Worm (Caenorhabditis elegans) whole organism, late embryonic: ENCODE measurements around the gene akap-1.

Experiments used
- C38D4.7 ChIP-seq: fragments of 200-800 bp; sonication (Bioruptor generic); optimal IDR thresholded peaks from 2 replicates; lab custom pipeline; 2018; ENCODE audit warnings: mild to moderate bottlenecking, missing genetic modification characterization, moderate library complexity, missing compliant biosample characterization
- K09A11.1 ChIP-seq: sonication (generic microtip); optimal IDR thresholded peaks from 2 replicates; lab custom pipeline; 2017; ENCODE audit warnings: antibody characterized with exemption, mild to moderate bottlenecking, missing genetic modification characterization, missing compliant biosample characterization; ENCODE audit not compliant: insufficient read depth
- T23F11.4 ChIP-seq: fragments of 200-800 bp; sonication (Bioruptor generic); optimal IDR thresholded peaks from 2 replicates; lab custom pipeline; 2018; ENCODE audit warnings: mild to moderate bottlenecking, missing genetic modification characterization, missing compliant biosample characterization
- Y22D7AL.16 ChIP-seq: sonication (generic microtip); optimal IDR thresholded peaks from 2 replicates; lab custom pipeline; 2016; ENCODE audit warnings: missing genetic modification characterization, missing compliant biosample characterization
- ahr-1 ChIP-seq: sonication (generic microtip); optimal IDR thresholded peaks from 2 replicates; lab custom pipeline; 2016; ENCODE audit warnings: missing genetic modification characterization, missing compliant biosample characterization
- ceh-9 ChIP-seq: sonication (generic microtip); optimal IDR thresholded peaks from 2 replicates; lab custom pipeline; 2016; ENCODE audit warnings: mild to moderate bottlenecking, missing genetic modification characterization, inconsistent platforms, missing compliant biosample characterization
- ets-4 ChIP-seq: sonication (generic microtip); optimal IDR thresholded peaks from 2 replicates; lab custom pipeline; 2016; ENCODE audit warnings: missing genetic modification characterization, missing compliant biosample characterization
- fkh-6 ChIP-seq: sonication (generic microtip); optimal IDR thresholded peaks from 2 replicates; lab custom pipeline; 2016; ENCODE audit warnings: missing genetic modification characterization, missing compliant biosample characterization
- hlh-15 ChIP-seq: sonication (generic microtip); optimal IDR thresholded peaks from 2 replicates; lab custom pipeline; 2016; ENCODE audit warnings: missing genetic modification characterization, missing compliant biosample characterization
- hlh-6 ChIP-seq: sonication (generic microtip); optimal IDR thresholded peaks from 2 replicates; lab custom pipeline; 2016; ENCODE audit warnings: missing genotype, missing genetic modification characterization, missing compliant biosample characterization
- lim-6 ChIP-seq: sonication (generic microtip); optimal IDR thresholded peaks from 2 replicates; lab custom pipeline; 2016; ENCODE audit warnings: missing genetic modification characterization, missing compliant biosample characterization
- madf-2 ChIP-seq: sonication (generic microtip); optimal IDR thresholded peaks from 2 replicates; lab custom pipeline; 2017; ENCODE audit warnings: missing genetic modification characterization, missing compliant biosample characterization
- mec-3 ChIP-seq: sonication (generic microtip); optimal IDR thresholded peaks from 2 replicates; lab custom pipeline; 2016; ENCODE audit warnings: borderline replicate concordance, missing genetic modification characterization, missing compliant biosample characterization
- nfya-1 ChIP-seq: sonication (generic microtip); optimal IDR thresholded peaks from 2 replicates; lab custom pipeline; 2017; ENCODE audit warnings: missing genetic modification characterization, mild to moderate bottlenecking, missing compliant biosample characterization, antibody characterized with exemption, moderate library complexity
- npax-4 ChIP-seq: sonication (generic microtip); optimal IDR thresholded peaks from 2 replicates; lab custom pipeline; 2016; ENCODE audit warnings: missing genetic modification characterization, missing compliant biosample characterization
- pag-3 ChIP-seq: sonication (generic microtip); optimal IDR thresholded peaks from 2 replicates; lab custom pipeline; 2016; ENCODE audit warnings: missing compliant biosample characterization, missing genetic modification characterization, borderline replicate concordance
- pat-9 ChIP-seq: fragments of 200-800 bp; sonication (Bioruptor generic); optimal IDR thresholded peaks from 2 replicates; lab custom pipeline; 2018; ENCODE audit warnings: mild to moderate bottlenecking, missing genetic modification characterization, moderate library complexity, missing compliant biosample characterization
- pha-4 ChIP-seq: fragments of 150-350 bp; optimal IDR thresholded peaks from 2 replicates; lab custom pipeline; 2018; ENCODE audit warnings: missing biosample characterization, missing genetic modification reagents, missing genetic modification characterization
- pros-1 ChIP-seq: fragments of 150-350 bp; optimal IDR thresholded peaks from 2 replicates; lab custom pipeline; 2014; ENCODE audit warnings: missing biosample characterization, missing genetic modification reagents, missing genetic modification characterization
- rnt-1 ChIP-seq: sonication (generic microtip); optimal IDR thresholded peaks from 2 replicates; lab custom pipeline; 2016; ENCODE audit warnings: missing genetic modification characterization, missing compliant biosample characterization
- sox-2 ChIP-seq: fragments of 200-800 bp; sonication (Bioruptor generic); IDR thresholded peaks from 2 replicates; pipeline ENCODE4 v1.3.6; 2022; ENCODE audit warnings: missing genetic modification reagents, missing genetic modification characterization, missing compliant biosample characterization
- sox-4 ChIP-seq: sonication (generic microtip); optimal IDR thresholded peaks from 2 replicates; lab custom pipeline; 2017; ENCODE audit warnings: mild to moderate bottlenecking, missing genetic modification characterization, inconsistent platforms, missing compliant biosample characterization
- tbx-7 ChIP-seq: sonication (generic microtip); optimal IDR thresholded peaks from 2 replicates; lab custom pipeline; 2016; ENCODE audit warnings: missing genotype, missing genetic modification characterization, missing compliant biosample characterization
- ttx-3 ChIP-seq: sonication (generic microtip); optimal IDR thresholded peaks from 2 replicates; lab custom pipeline; 2016; ENCODE audit warnings: missing genetic modification reagents, missing genetic modification characterization, missing compliant biosample characterization
- unc-42 ChIP-seq: sonication (generic microtip); optimal IDR thresholded peaks from 2 replicates; lab custom pipeline; 2016; ENCODE audit warnings: missing genotype, missing genetic modification characterization, missing compliant biosample characterization
- unc-55 ChIP-seq: sonication (generic microtip); optimal IDR thresholded peaks from 2 replicates; lab custom pipeline; 2017; ENCODE audit warnings: missing biosample characterization, missing genetic modification reagents, missing genetic modification characterization
- unc-86 ChIP-seq: sonication (generic microtip); optimal IDR thresholded peaks from 2 replicates; lab custom pipeline; 2016; ENCODE audit warnings: missing genetic modification characterization, missing compliant biosample characterization
- ztf-16 ChIP-seq: sonication (generic microtip); optimal IDR thresholded peaks from 2 replicates; lab custom pipeline; 2017; ENCODE audit warnings: missing genetic modification characterization, missing compliant biosample characterization

Gene akap-1

DNA sequence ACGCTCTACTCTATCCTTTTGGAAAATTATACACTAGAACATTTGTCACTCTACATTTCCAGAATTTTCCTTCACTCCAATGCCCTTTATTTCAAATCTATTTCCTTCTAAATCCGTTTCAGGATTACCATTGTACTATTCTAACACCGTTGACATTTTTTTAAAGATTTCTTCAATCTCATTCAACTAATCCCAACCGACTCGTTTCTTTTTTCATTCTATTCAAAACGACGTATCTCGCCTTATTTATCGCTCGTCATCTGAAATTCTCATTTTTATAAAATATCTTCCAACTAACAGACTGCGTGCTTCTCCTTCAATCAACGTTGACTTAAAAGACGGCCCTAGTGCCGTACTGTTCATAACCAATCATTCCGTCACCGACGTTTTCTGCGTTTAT lies at the start of gene akap-1:
Gene akap-1 (plus strand): TSS at position 301 of the 400 bp plus-strand sequence.
- no peak for TF ChIP-seq ttx-3
- TF ChIP-seq C38D4.7 (GFP tag; lab: Kevin White, UChicago), result no peak
- TF ChIP-seq sox-2 (GFP tag; lab: Robert Waterston, UW), result no peak
- no peak for TF ChIP-seq unc-86 (tag; lab: Kevin White, UChicago)
- TF ChIP-seq pag-3 (tag; lab: Kevin White, UChicago), result no peak
- no peak for TF ChIP-seq fkh-6 (tag; lab: Kevin White, UChicago)
- TF ChIP-seq rnt-1 (tag; lab: Kevin White, UChicago), result no peak
- no peak for TF ChIP-seq ceh-9 (tag; lab: Kevin White, UChicago)
- TF ChIP-seq ets-4, result no peak
- no peak for TF ChIP-seq unc-55
- TF ChIP-seq hlh-15 (tag; lab: Kevin White, UChicago), result no peak
- TF ChIP-seq sox-4 (tag; lab: Kevin White, UChicago), result no peak
- no peak for TF ChIP-seq ahr-1 (tag; lab: Kevin White, UChicago)
- no peak for TF ChIP-seq tbx-7 (tag; lab: Kevin White, UChicago)
- TF ChIP-seq mec-3, result no peak
- TF ChIP-seq Y22D7AL.16, result no peak
- no peak for TF ChIP-seq npax-4 (tag; lab: Kevin White, UChicago)

DNA sequence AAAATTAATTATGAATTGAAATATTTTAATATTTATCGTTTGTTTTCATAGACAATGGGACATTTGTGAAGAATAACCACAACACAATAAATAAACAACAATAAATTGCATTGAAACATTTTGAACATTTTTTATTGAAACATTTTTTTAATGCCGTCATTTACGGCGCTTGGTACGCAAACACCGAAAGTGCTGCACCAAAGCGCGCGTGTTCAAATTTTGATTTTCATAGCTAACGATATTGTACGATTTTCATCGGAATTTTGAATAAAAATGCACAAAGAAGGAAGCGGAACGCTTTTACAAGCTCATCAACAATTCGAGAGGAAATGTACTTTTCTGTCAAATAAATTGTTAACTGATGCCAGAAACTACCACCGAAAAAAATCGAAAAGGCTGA lies 49.4 kb upstream of the akap-1 start:
- TF ChIP-seq hlh-15 (tag; lab: Kevin White, UChicago), result no peak

DNA sequence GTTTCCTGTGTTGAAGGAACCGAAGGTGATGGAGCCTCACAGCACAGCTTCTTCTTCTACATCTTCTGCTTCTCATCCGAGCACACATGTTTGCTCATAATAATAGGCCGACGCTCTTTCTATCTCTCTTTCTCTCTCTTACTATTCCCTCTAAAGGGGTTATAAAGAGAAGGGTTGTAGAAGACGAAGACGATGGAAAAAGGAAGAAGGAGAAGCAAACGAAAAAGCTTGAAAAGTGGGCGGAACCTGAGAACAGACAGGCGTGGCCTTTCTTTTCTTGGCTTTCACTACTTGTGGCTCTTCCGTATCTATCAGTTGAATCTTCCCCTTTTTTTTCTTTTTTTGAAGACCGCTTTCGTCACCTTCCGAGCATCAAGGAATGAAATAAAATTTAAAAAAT lies 45.4 kb upstream of the akap-1 start:
- TF ChIP-seq unc-42 (tag; lab: Kevin White, UChicago), result peak; percentile 56
- no peak for TF ChIP-seq hlh-6 (tag; lab: Kevin White, UChicago)

DNA sequence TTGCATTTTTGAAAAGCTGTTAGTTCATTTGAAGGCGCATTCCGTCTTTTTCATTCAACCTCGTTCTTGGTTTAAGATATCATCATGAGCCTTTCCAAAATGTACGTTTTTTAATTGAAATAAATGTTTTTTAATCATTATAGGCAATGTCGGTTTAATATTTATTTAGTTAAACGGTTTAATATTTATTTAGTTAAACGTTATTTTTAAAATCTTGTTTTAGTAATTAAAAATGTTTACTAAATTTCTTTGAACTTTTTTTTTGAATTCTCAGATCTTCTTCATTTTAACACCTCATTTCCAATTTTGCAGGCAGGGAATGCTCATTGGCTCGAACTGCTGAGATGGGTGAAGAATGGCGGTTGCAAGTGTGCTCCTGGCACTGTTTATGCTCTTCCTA lies 44.1 kb upstream of the akap-1 start, which contains the start of gene gar-2:
Gene gar-2 (plus strand): TSS at position 301 of the 400 bp plus-strand sequence.
- TF ChIP-seq sox-4 (tag; lab: Kevin White, UChicago), result no peak
- TF ChIP-seq ztf-16 (tag; lab: Kevin White, UChicago), result no peak

DNA sequence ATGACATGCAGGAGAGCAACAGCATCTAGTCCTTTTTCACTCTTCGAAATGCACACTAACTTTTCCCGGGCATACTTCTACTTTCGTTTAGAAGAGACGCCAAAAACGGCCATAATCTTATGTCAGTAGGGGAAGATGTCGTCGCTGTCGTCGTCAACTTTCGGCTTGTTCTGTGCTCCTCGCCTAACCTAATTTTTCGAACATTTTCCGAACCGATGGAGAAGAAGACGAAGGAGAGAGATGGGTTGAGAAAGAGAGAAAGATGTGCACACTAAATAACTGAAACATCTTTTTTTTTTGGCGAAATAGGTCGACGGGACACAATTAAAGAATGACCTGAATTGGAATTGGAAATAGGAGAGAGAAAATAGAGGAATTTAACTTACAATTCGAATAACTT lies 42.8 kb upstream of the akap-1 start:
- TF ChIP-seq K09A11.1 (tag; lab: Kevin White, UChicago) (no peak), nfya-1 (no peak), unc-42 (tag; lab: Kevin White, UChicago) (peak; percentile 90), pat-9 (tag; lab: Kevin White, UChicago) (no peak)
- TF ChIP-seq, all 69 proteins: peak for 1

DNA sequence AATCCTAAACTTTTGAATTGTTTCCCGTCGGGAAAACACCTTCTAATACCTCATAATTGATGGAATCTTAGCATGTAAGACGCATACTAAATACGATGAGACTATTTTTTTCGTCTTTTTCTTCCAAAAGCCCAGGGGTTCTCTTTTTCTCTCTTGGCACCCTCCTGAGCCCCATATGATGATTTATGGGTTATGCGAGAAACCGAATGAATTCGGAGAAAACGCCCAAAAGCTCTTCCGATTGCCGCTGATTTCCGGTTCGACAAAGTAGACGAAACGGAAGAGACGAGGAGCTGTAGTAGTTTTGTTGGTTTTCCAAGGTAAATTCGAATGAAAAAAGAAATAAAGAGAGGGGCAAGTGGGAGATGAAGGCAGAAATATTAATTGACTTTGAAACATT lies 41.7 kb upstream of the akap-1 start:
- no peak for TF ChIP-seq pag-3 (tag; lab: Kevin White, UChicago)
- TF ChIP-seq Y22D7AL.16, result no peak
- no peak for TF ChIP-seq lim-6
- TF ChIP-seq ceh-9 (tag; lab: Kevin White, UChicago), result no peak
- TF ChIP-seq T23F11.4 (GFP tag; lab: Kevin White, UChicago), result no peak
- no peak for TF ChIP-seq pha-4 (tag; lab: Kevin White, UChicago)
- no peak for TF ChIP-seq unc-86 (tag; lab: Kevin White, UChicago)
- no peak for TF ChIP-seq ttx-3
- TF ChIP-seq madf-2 (tag; lab: Kevin White, UChicago), result no peak
- TF ChIP-seq unc-55, result no peak

DNA sequence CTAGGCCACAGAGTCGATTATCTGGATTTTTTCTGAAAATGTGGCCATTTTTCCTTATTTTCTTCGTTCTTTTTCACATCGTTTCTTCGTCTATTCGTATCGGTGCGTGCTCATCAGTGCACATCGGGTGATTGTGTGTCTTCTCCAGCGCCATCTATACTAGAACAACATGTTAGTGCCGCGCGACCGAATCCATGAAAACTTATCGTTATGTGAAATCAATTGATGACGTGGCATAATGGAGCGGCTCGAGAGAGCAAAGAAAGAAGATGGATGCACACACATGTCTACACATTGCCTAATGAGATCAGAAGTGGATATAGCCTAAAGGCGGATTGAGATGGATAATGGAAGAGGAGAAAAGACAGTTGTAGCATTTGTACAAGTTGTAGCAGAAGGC lies 40.9 kb upstream of the akap-1 start:
- no peak for TF ChIP-seq pros-1 (tag; lab: Kevin White, UChicago)
- TF ChIP-seq unc-42 (tag; lab: Kevin White, UChicago), result peak; percentile 34
